In genomic region chrX:19073878-19074277, dm6 we compare ENCODE assay signal across 1 fruit fly cellular context.
TF ChIP-seq lines count a peak whose summit lies in the region.

No protein-coding gene starts in this region.

TF ChIP-seq in whole organism, embryonic, 481 proteins besides CTCF, POLR2A, EP300 and RAD21 (continued from another document):
- no peak for TF ChIP-seq gt (GFP tag; IDR thresholded peaks at IDR 0.05; lab: Robert Waterston, UW)
- no peak for TF ChIP-seq CG4424 (GFP tag; optimal IDR thresholded peaks at IDR 0.05; lab: Kevin White, UChicago)
- TF ChIP-seq CG9437 (GFP tag; optimal IDR thresholded peaks at IDR 0.05; lab: Kevin White, UChicago): no peak
- no peak for TF ChIP-seq scrt (GFP tag; optimal IDR thresholded peaks at IDR 0.05; lab: Kevin White, UChicago)
- TF ChIP-seq CG4404 (GFP tag; IDR thresholded peaks at IDR 0.05; lab: Robert Waterston, UW): no peak
- TF ChIP-seq grn (GFP tag; optimal IDR thresholded peaks at IDR 0.05; lab: Kevin White, UChicago): peak; percentile 76
- TF ChIP-seq CG9215 (GFP tag; IDR thresholded peaks at IDR 0.05; lab: Robert Waterston, UW): no peak
- TF ChIP-seq sqz (GFP tag; optimal IDR thresholded peaks at IDR 0.05; lab: Kevin White, UChicago): peak; percentile 67
- TF ChIP-seq C15 (GFP tag; IDR thresholded peaks at IDR 0.05; lab: Robert Waterston, UW): no peak
- TF ChIP-seq ab (GFP tag; optimal IDR thresholded peaks at IDR 0.05; lab: Kevin White, UChicago): no peak
- TF ChIP-seq Pdp1 (GFP tag; optimal IDR thresholded peaks at IDR 0.05; lab: Kevin White, UChicago): peak in 1 of 2 experiments; percentile 9
- peak; percentile 14 for TF ChIP-seq CG1832 (GFP tag; optimal IDR thresholded peaks at IDR 0.05; lab: Kevin White, UChicago)
- TF ChIP-seq sug (tag; optimal IDR thresholded peaks at IDR 0.05; lab: Kevin White, UChicago): peak; percentile 74
- TF ChIP-seq Ets65A (GFP tag; lab: Kevin White, UChicago): no peak
- no peak for TF ChIP-seq CG32767 (GFP tag; IDR thresholded peaks at IDR 0.05; lab: Robert Waterston, UW)
- peak; percentile 46; the same call in 1 of the 2 replicates for TF ChIP-seq CG32772 (GFP tag; IDR thresholded peaks at IDR 0.05; lab: Robert Waterston, UW)
- no peak for TF ChIP-seq CG18619 (GFP tag; optimal IDR thresholded peaks at IDR 0.05; lab: Kevin White, UChicago)
